Fruit fly (Drosophila melanogaster) whole organism, embryonic: ENCODE data around the gene gogo.

Experiments
- Atf-2 ChIP-seq: fragments of 200-800 bp; sonication (Bioruptor generic); optimal IDR thresholded peaks from 2 replicates; lab custom pipeline; 2016; ENCODE audit warnings: missing biosample characterization, missing genetic modification characterization
- Blimp-1 ChIP-seq: fragments of 200-800 bp; sonication (Bioruptor generic); optimal IDR thresholded peaks from 3 replicates; lab custom pipeline; 2018; ENCODE audit warnings: missing biosample characterization, missing genetic modification characterization, mild to moderate bottlenecking, moderate library complexity, missing genetic modification reagents
- C15 ChIP-seq: fragments of 200-800 bp; sonication (Bioruptor generic); IDR thresholded peaks from 3 replicates; pipeline ENCODE4 v1.3.6; 2022; ENCODE audit warnings: missing biosample characterization, missing genetic modification characterization
- CG12769 ChIP-seq: fragments of 200-800 bp; sonication (Bioruptor generic); optimal IDR thresholded peaks from 2 replicates; lab custom pipeline; 2019; ENCODE audit warnings: missing biosample characterization, mild to moderate bottlenecking, missing genetic modification characterization, moderate library complexity
- CG13287 ChIP-seq: fragments of 200-800 bp; sonication (Bioruptor generic); IDR thresholded peaks from 2 replicates; pipeline ENCODE4 v1.3.6; 2022; ENCODE audit warnings: missing biosample characterization, missing genetic modification characterization; ENCODE audit not compliant: partially characterized antibody
- CG1529 ChIP-seq: fragments of 200-800 bp; sonication (Bioruptor generic); optimal IDR thresholded peaks from 3 replicates; lab custom pipeline; 2018; ENCODE audit warnings: missing biosample characterization, missing genetic modification characterization
- CG15601 ChIP-seq: fragments of 200-800 bp; sonication (Bioruptor generic); optimal IDR thresholded peaks from 3 replicates; lab custom pipeline; 2019; ENCODE audit warnings: missing biosample characterization, mild to moderate bottlenecking, missing genetic modification characterization, moderate library complexity
- CG17328 ChIP-seq: fragments of 200-800 bp; sonication (Bioruptor generic); IDR thresholded peaks from 2 replicates; pipeline ENCODE4 v1.3.6; 2022; ENCODE audit warnings: missing biosample characterization, missing genetic modification characterization
- CG18476 ChIP-seq: fragments of 200-800 bp; sonication (Bioruptor generic); optimal IDR thresholded peaks from 2 replicates; lab custom pipeline; 2016; ENCODE audit warnings: missing biosample characterization, mild to moderate bottlenecking, missing genetic modification characterization
- CG2120 ChIP-seq: fragments of 200-800 bp; sonication (Bioruptor generic); optimal IDR thresholded peaks from 3 replicates; lab custom pipeline; 2016; ENCODE audit warnings: missing biosample characterization, missing genetic modification characterization
- CG2678 ChIP-seq: fragments of 200-800 bp; sonication (Bioruptor generic); optimal IDR thresholded peaks from 3 replicates; lab custom pipeline; 2019; ENCODE audit warnings: missing biosample characterization, mild to moderate bottlenecking, missing genetic modification characterization, moderate library complexity
- CG31224 ChIP-seq: fragments of 200-800 bp; sonication (Bioruptor generic); IDR thresholded peaks from 2 replicates; pipeline ENCODE4 v1.3.6; 2022; ENCODE audit warnings: missing biosample characterization, missing genetic modification characterization
- CG31441 ChIP-seq: fragments of 200-800 bp; sonication (Bioruptor generic); IDR thresholded peaks from 2 replicates; pipeline ENCODE4 v1.3.6; 2022; ENCODE audit warnings: missing biosample characterization, missing genetic modification characterization
- CG32772 ChIP-seq: fragments of 200-800 bp; sonication (Bioruptor generic); IDR thresholded peaks from 2 replicates; pipeline ENCODE4 v1.3.6; 2022; ENCODE audit warnings: missing biosample characterization, missing genetic modification characterization
- CG8089 ChIP-seq: fragments of 200-800 bp; sonication (Bioruptor generic); optimal IDR thresholded peaks from 3 replicates; lab custom pipeline; 2016; ENCODE audit warnings: missing biosample characterization, missing genetic modification characterization
- CG9876 ChIP-seq: fragments of 200-800 bp; sonication (Bioruptor generic); optimal IDR thresholded peaks from 2 replicates; lab custom pipeline; 2016; ENCODE audit warnings: missing biosample characterization, missing genetic modification characterization
- Deaf1 ChIP-seq: fragments of 200-800 bp; optimal IDR thresholded peaks from 3 replicates; lab custom pipeline; 2019; ENCODE audit warnings: missing biosample characterization, mild to moderate bottlenecking, missing genetic modification characterization, moderate library complexity
- Eip74EF ChIP-seq, 2 experiments: fragments of 200-800 bp in 1 of 2; fragments of >200 bp in 1 of 2; sonication (Bioruptor generic) in 1 of 2; optimal IDR thresholded peaks; 2 replicates each; lab custom pipeline; 2017 to 2019; ENCODE audit warnings: missing biosample characterization in 2 of 2, missing genetic modification characterization in 2 of 2, mild to moderate bottlenecking in 1 of 2, moderate library complexity in 1 of 2
- Ets97D ChIP-seq: fragments of 200-800 bp; sonication (Bioruptor generic); optimal IDR thresholded peaks from 3 replicates; lab custom pipeline; 2016; ENCODE audit warnings: missing biosample characterization, missing genetic modification characterization
- Gsc ChIP-seq: fragments of 200-800 bp; sonication (Bioruptor generic); IDR thresholded peaks from 2 replicates; pipeline ENCODE4 v1.3.6; 2022; ENCODE audit warnings: missing biosample characterization, missing genetic modification characterization
- MTF-1 ChIP-seq: fragments of 200-800 bp; sonication (Bioruptor generic); optimal IDR thresholded peaks from 2 replicates; lab custom pipeline; 2018; ENCODE audit warnings: missing biosample characterization, mild to moderate bottlenecking, missing genetic modification characterization, borderline replicate concordance
- Mes4 ChIP-seq: fragments of 200-800 bp; sonication (Bioruptor generic); optimal IDR thresholded peaks from 2 replicates; lab custom pipeline; 2016; ENCODE audit warnings: missing biosample characterization, missing genetic modification characterization
- Oaz ChIP-seq: fragments of 200-800 bp; sonication (Bioruptor generic); IDR thresholded peaks from 2 replicates; pipeline ENCODE4 v1.3.6; 2022; ENCODE audit warnings: missing biosample characterization, missing genetic modification characterization
- Opbp ChIP-seq: fragments of 200-800 bp; sonication (Bioruptor generic); IDR thresholded peaks from 3 replicates; pipeline ENCODE4 v1.3.6; 2022; ENCODE audit warnings: missing biosample characterization, missing genetic modification characterization; ENCODE audit not compliant: partially characterized antibody
- Pdp1 ChIP-seq, 2 experiments: fragments of 200-800 bp; sonication (Bioruptor generic); optimal IDR thresholded peaks; 3 replicates each; lab custom pipeline; 2016; ENCODE audit warnings: missing biosample characterization in 2 of 2, missing genetic modification characterization in 2 of 2, mild to moderate bottlenecking in 1 of 2, moderate library complexity in 1 of 2
- Poxn ChIP-seq: fragments of 200-800 bp; sonication (Bioruptor generic); IDR thresholded peaks from 2 replicates; pipeline ENCODE4 v1.3.6; 2022; ENCODE audit warnings: missing biosample characterization, missing genetic modification characterization
- Ravus ChIP-seq: fragments of 200-800 bp; sonication (Bioruptor generic); IDR thresholded peaks from 2 replicates; pipeline ENCODE4 v1.3.6; 2022; ENCODE audit warnings: missing biosample characterization, missing genetic modification characterization
- Rfx ChIP-seq: fragments of 200-800 bp; sonication (Bioruptor generic); IDR thresholded peaks from 2 replicates; pipeline ENCODE4 v1.3.6; 2022; ENCODE audit warnings: missing biosample characterization, missing genetic modification characterization
- Side ChIP-seq: fragments of 200-800 bp; sonication (Bioruptor generic); optimal IDR thresholded peaks from 2 replicates; lab custom pipeline; 2016; ENCODE audit warnings: missing biosample characterization, missing genetic modification characterization
- Spps ChIP-seq: fragments of 200-800 bp; sonication (Bioruptor generic); optimal IDR thresholded peaks from 2 replicates; lab custom pipeline; 2018; ENCODE audit warnings: missing biosample characterization, mild to moderate bottlenecking, missing genetic modification characterization
- Stat92E ChIP-seq, 3 experiments: fragments of >200 bp in 2 of 3; fragments of 200-800 bp in 1 of 3; sonication (Bioruptor generic) in 1 of 3; optimal IDR thresholded peaks; 2 replicates each; lab custom pipeline; 2017 to 2019; ENCODE audit warnings: missing biosample characterization in 3 of 3, missing genetic modification characterization in 3 of 3, mild to moderate bottlenecking in 1 of 3, moderate library complexity in 1 of 3
- cas ChIP-seq: fragments of 200-800 bp; sonication (Bioruptor generic); IDR thresholded peaks from 2 replicates; pipeline ENCODE4 v1.3.6; 2022; ENCODE audit warnings: missing biosample characterization, missing genetic modification characterization
- cato ChIP-seq: fragments of 200-800 bp; sonication (Bioruptor generic); optimal IDR thresholded peaks from 2 replicates; lab custom pipeline; 2016; ENCODE audit warnings: missing biosample characterization, missing genetic modification characterization, borderline replicate concordance
- ci ChIP-seq: fragments of 200-800 bp; sonication (Bioruptor generic); IDR thresholded peaks from 3 replicates; pipeline ENCODE4 v1.3.6; 2022; ENCODE audit warnings: missing biosample characterization, missing genetic modification characterization
- crol ChIP-seq: fragments of 200-800 bp; sonication (Bioruptor generic); IDR thresholded peaks from 2 replicates; pipeline ENCODE4 v1.3.6; 2022; ENCODE audit warnings: missing biosample characterization, missing genetic modification characterization
- cwo ChIP-seq: fragments of 200-800 bp; sonication (Bioruptor generic); optimal IDR thresholded peaks from 3 replicates; lab custom pipeline; 2017; ENCODE audit warnings: missing biosample characterization, missing genetic modification characterization, mild to moderate bottlenecking, moderate library complexity, missing genetic modification reagents
- dan ChIP-seq: fragments of 200-800 bp; sonication (Bioruptor generic); IDR thresholded peaks from 2 replicates; pipeline ENCODE4 v1.3.6; 2022; ENCODE audit warnings: missing biosample characterization, missing genetic modification characterization
- danr ChIP-seq: fragments of 200-800 bp; sonication (Bioruptor generic); IDR thresholded peaks from 2 replicates; pipeline ENCODE4 v1.3.6; 2022; ENCODE audit warnings: missing biosample characterization, missing genetic modification characterization
- gce ChIP-seq: fragments of 200-800 bp; sonication (Bioruptor generic); IDR thresholded peaks from 3 replicates; pipeline ENCODE4 v1.3.6; 2022; ENCODE audit warnings: missing biosample characterization, missing genetic modification characterization
- gt ChIP-seq: fragments of 200-800 bp; sonication (Bioruptor generic); IDR thresholded peaks from 2 replicates; pipeline ENCODE4 v1.3.6; 2022; ENCODE audit warnings: missing biosample characterization, missing genetic modification characterization
- kah ChIP-seq: fragments of 200-800 bp; sonication (Bioruptor generic); optimal IDR thresholded peaks from 2 replicates; lab custom pipeline; 2018; ENCODE audit warnings: missing biosample characterization, mild to moderate bottlenecking, missing genetic modification characterization
- ken ChIP-seq: fragments of 200-800 bp; sonication (Bioruptor generic); IDR thresholded peaks from 3 replicates; pipeline ENCODE4 v1.3.6; 2022; ENCODE audit warnings: missing biosample characterization, missing genetic modification characterization
- lov ChIP-seq, 2 experiments: fragments of 200-800 bp in 1 of 2; fragments of >200 bp in 1 of 2; sonication (Bioruptor generic) in 1 of 2; IDR thresholded peaks in 1 of 2; optimal IDR thresholded peaks in 1 of 2; 2 replicates in 1 of 2; 3 replicates in 1 of 2; pipeline versions ENCODE4 v1.3.6 to Lab custom; 2017 to 2022; ENCODE audit warnings: missing biosample characterization in 1 of 2, missing genetic modification characterization in 1 of 2
- nau ChIP-seq: fragments of 200-800 bp; sonication (Bioruptor generic); optimal IDR thresholded peaks from 3 replicates; lab custom pipeline; 2017; ENCODE audit warnings: missing biosample characterization, mild to moderate bottlenecking, missing genetic modification characterization, missing genetic modification reagents
- pfk ChIP-seq: fragments of 200-800 bp; sonication (Bioruptor generic); optimal IDR thresholded peaks from 2 replicates; lab custom pipeline; 2018; ENCODE audit warnings: missing biosample characterization, mild to moderate bottlenecking, missing genetic modification characterization, moderate library complexity
- pho ChIP-seq: fragments of 200-800 bp; sonication (Bioruptor generic); optimal IDR thresholded peaks from 2 replicates; lab custom pipeline; 2016; ENCODE audit warnings: missing biosample characterization, missing genetic modification characterization
- sima ChIP-seq: fragments of 200-800 bp; sonication (Bioruptor generic); optimal IDR thresholded peaks from 2 replicates; lab custom pipeline; 2016; ENCODE audit warnings: missing biosample characterization, missing genetic modification characterization
- tgo ChIP-seq: fragments of 200-800 bp; sonication (Bioruptor generic); IDR thresholded peaks from 3 replicates; pipeline ENCODE4 v1.3.6; 2022; ENCODE audit warnings: missing biosample characterization, missing genetic modification characterization
- usp ChIP-seq: fragments of >200 bp; optimal IDR thresholded peaks from 2 replicates; lab custom pipeline; 2017; ENCODE audit warnings: missing biosample characterization, missing genetic modification characterization
- vvl ChIP-seq: fragments of 200-800 bp; sonication (Bioruptor generic); IDR thresholded peaks from 2 replicates; pipeline ENCODE4 v1.3.6; 2022; ENCODE audit warnings: missing biosample characterization, missing genetic modification characterization

Gene gogo

DNA sequence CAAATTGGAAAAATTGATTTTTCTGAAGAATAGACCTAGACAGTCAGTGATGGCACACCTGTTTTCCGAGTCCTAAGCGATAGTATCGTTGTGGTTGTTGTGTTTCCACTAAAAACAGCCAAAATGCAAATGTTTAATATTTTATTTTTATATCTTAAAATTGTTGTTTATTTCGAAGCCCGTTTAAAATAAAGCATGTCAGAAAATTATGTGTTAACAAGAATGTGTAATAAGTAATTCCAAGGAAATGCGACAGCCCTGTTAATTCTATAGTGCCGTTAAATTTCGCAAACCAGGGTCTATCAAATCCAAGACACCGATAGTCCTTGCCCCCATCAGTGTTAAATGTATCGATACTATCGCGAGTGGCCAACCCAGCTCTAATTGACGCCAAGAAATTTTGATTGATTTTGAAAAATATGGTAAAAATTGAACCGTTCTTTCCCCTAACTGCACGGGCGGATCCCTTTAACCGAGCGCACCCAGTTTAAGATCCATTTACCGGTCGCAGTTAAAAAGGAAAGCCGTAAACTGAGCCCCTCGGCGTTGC lies 7.2 kb upstream of the gogo start, which contains the start of gene Pex23 (continued):
- no peak for TF ChIP-seq pfk (GFP tag; lab: Kevin White, UChicago)
- peak; percentile 41 for TF ChIP-seq cwo (GFP tag; lab: Kevin White, UChicago)
- TF ChIP-seq cato (GFP tag; lab: Kevin White, UChicago): peak; percentile 67
- no peak for TF ChIP-seq sima
- no peak for TF ChIP-seq lov (optimal IDR thresholded peaks at IDR 0.05; lab: Kevin White, UChicago)
- peak; percentile 80; the same call in 1 of the 3 replicates for TF ChIP-seq lov (GFP tag; IDR thresholded peaks at IDR 0.05; lab: Robert Waterston, UW)
- peak; percentile 92 for TF ChIP-seq Opbp (GFP tag; lab: Robert Waterston, UW)
- TF ChIP-seq CG8089 (GFP tag; lab: Kevin White, UChicago): no peak
- TF ChIP-seq CG12769 (tag; lab: Kevin White, UChicago): no peak
- TF ChIP-seq kah (GFP tag; lab: Kevin White, UChicago): peak; percentile 16
- TF ChIP-seq crol (GFP tag; lab: Robert Waterston, UW): no peak
- peak; percentile 32 for TF ChIP-seq Atf-2 (GFP tag; lab: Kevin White, UChicago)
- TF ChIP-seq CG31224 (GFP tag; lab: Robert Waterston, UW): peak; percentile 67
- no peak for TF ChIP-seq usp (GFP tag; lab: Kevin White, UChicago)
- TF ChIP-seq Rfx (GFP tag; lab: Robert Waterston, UW): peak; percentile 89
- peak; percentile 71 for TF ChIP-seq ci (GFP tag; lab: Robert Waterston, UW)
- peak; percentile 92 for TF ChIP-seq vvl (GFP tag; lab: Robert Waterston, UW)
- no peak for TF ChIP-seq MTF-1 (GFP tag; lab: Kevin White, UChicago)
- peak; percentile 64 for TF ChIP-seq Oaz (GFP tag; lab: Robert Waterston, UW)
- TF ChIP-seq Side (GFP tag; lab: Kevin White, UChicago): peak; percentile 21
- TF ChIP-seq CG9876: peak; percentile 53
- peak; percentile 65 for TF ChIP-seq Deaf1
- TF ChIP-seq Eip74EF (GFP tag; optimal IDR thresholded peaks at IDR 0.05; lab: Kevin White, UChicago): no peak
- TF ChIP-seq CG17328 (GFP tag; lab: Robert Waterston, UW): peak; percentile 77
- peak; percentile 80 for TF ChIP-seq CG32772 (GFP tag; lab: Robert Waterston, UW)
- TF ChIP-seq CG13287: peak; percentile 99
- TF ChIP-seq CG2120 (GFP tag; lab: Kevin White, UChicago): peak; percentile 89
- TF ChIP-seq nau (GFP tag; lab: Kevin White, UChicago): no peak
- TF ChIP-seq CG31441 (GFP tag; lab: Robert Waterston, UW): peak; percentile 82
- TF ChIP-seq danr: peak; percentile 56; the same call in 1 of the 2 replicates
- TF ChIP-seq cas (GFP tag; lab: Robert Waterston, UW): peak; percentile 73
- peak; percentile 81 for TF ChIP-seq tgo
- no peak for TF ChIP-seq Gsc (GFP tag; lab: Robert Waterston, UW)
- no peak for TF ChIP-seq C15
- no peak for TF ChIP-seq Poxn (GFP tag; lab: Robert Waterston, UW)
- 0 out of 2 replicates have a peak, but pooled peaks have one; percentile 9 for TF ChIP-seq gt
- peak; percentile 64 for TF ChIP-seq Spps (tag; lab: Kevin White, UChicago)
- TF ChIP-seq gce (GFP tag; lab: Robert Waterston, UW): no peak
- peak; percentile 43 for TF ChIP-seq Mes4 (GFP tag; lab: Kevin White, UChicago)
- peak in 1 of 2 experiments; percentile 72 for TF ChIP-seq Pdp1 (GFP tag; optimal IDR thresholded peaks at IDR 0.05; lab: Kevin White, UChicago)
- peak in 1 of 3 experiments; percentile 81 for TF ChIP-seq Stat92E (GFP tag; optimal IDR thresholded peaks at IDR 0.05; lab: Kevin White, UChicago)
- peak; percentile 78 for TF ChIP-seq Ets97D (GFP tag; lab: Kevin White, UChicago)
- peak; percentile 77 for TF ChIP-seq pho (GFP tag; lab: Kevin White, UChicago)
- peak; percentile 72 for TF ChIP-seq CG18476 (GFP tag; lab: Kevin White, UChicago)
- TF ChIP-seq Blimp-1 (GFP tag; lab: Kevin White, UChicago): no peak
- peak; percentile 74 for TF ChIP-seq dan (GFP tag; lab: Robert Waterston, UW)
- peak; percentile 51 for TF ChIP-seq Ravus (GFP tag; lab: Robert Waterston, UW)
- TF ChIP-seq CG1529: no peak
- no peak for TF ChIP-seq CG2678 (tag; lab: Kevin White, UChicago)
- peak; percentile 79 for TF ChIP-seq ken (GFP tag; lab: Robert Waterston, UW)
- peak; percentile 86 for TF ChIP-seq CG15601 (tag; lab: Kevin White, UChicago)
